Worm (Caenorhabditis elegans) whole organism, L1 larva: ENCODE results near the gene Y116F11A.3.

Experiments used
- alr-1 ChIP-seq: fragments of 200-800 bp; sonication (Bioruptor generic); optimal IDR thresholded peaks from 2 replicates; lab custom pipeline; 2018; ENCODE audit warnings: borderline replicate concordance, mild to moderate bottlenecking, missing genetic modification characterization, missing compliant biosample characterization
- ama-1 ChIP-seq: fragments of 150-350 bp; optimal IDR thresholded peaks from 2 replicates; lab custom pipeline; 2014
- lir-3 ChIP-seq: sonication (generic microtip); optimal IDR thresholded peaks from 2 replicates; lab custom pipeline; 2016; ENCODE audit warnings: mild to moderate bottlenecking, missing genetic modification characterization, moderate library complexity, missing compliant biosample characterization; ENCODE audit not compliant: poor library complexity
- nhr-90 ChIP-seq: sonication (generic microtip); optimal IDR thresholded peaks from 2 replicates; lab custom pipeline; 2016; ENCODE audit warnings: mild to moderate bottlenecking, missing genetic modification characterization, missing compliant biosample characterization; ENCODE audit not compliant: poor library complexity
- snpc-4 ChIP-seq: fragments of 150-350 bp; optimal IDR thresholded peaks from 2 replicates; lab custom pipeline; 2014; ENCODE audit warnings: missing biosample characterization, missing genetic modification characterization

DNA sequence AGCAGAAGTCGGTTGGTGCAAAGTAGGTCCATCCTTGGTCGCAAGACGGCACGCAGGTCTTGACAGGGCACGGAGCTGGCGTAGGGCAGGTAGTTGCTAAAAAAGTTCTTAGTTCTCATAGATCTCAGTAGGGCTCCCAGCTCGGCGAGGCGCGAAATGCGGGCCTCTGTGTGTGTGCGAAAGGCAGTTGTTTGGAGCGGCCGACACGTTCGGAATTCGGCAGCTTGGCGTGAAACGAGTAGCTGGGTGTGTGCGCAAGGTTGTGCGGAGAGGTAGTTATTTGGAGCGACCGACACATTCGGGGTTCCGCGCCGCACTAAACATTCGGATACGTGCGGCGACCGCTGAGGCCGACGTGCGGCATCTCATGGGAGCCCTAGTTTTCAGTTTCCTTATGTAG lies 24.0 kb downstream of the Y116F11A.3 start:
- TF ChIP-seq ama-1 (lab: Kevin White, UChicago) (no peak), alr-1 (tag; lab: Kevin White, UChicago) (no peak), nhr-90 (tag; lab: Kevin White, UChicago) (no peak), lir-3 (tag; lab: Kevin White, UChicago) (no peak), snpc-4 (tag; lab: Kevin White, UChicago) (no peak)
